Fruit fly (Drosophila melanogaster) whole organism, embryonic: ENCODE results near the gene CG12010.

Experiments
- Adf1 ChIP-seq: fragments of 200-800 bp; sonication (Bioruptor generic); IDR thresholded peaks from 2 replicates; pipeline ENCODE4 v1.3.6; 2022; ENCODE audit warnings: missing biosample characterization, missing genetic modification characterization
- CG11085 ChIP-seq: fragments of 200-800 bp; sonication (Bioruptor generic); IDR thresholded peaks from 2 replicates; pipeline ENCODE4 v1.3.6; 2022; ENCODE audit warnings: missing biosample characterization, missing genetic modification characterization
- CG11247 ChIP-seq: fragments of 200-800 bp; sonication (Bioruptor generic); IDR thresholded peaks from 2 replicates; pipeline ENCODE4 v1.3.6; 2022; ENCODE audit warnings: missing biosample characterization, missing genetic modification characterization
- CG11695 ChIP-seq: fragments of 200-800 bp; sonication (Bioruptor generic); IDR thresholded peaks from 3 replicates; pipeline ENCODE4 v1.3.6; 2022; ENCODE audit warnings: missing biosample characterization, missing genetic modification characterization
- CG12236 ChIP-seq: fragments of 200-800 bp; sonication (Bioruptor generic); optimal IDR thresholded peaks from 2 replicates; lab custom pipeline; 2016; ENCODE audit warnings: missing biosample characterization, missing genetic modification characterization
- CG12391 ChIP-seq: fragments of 200-800 bp; sonication (Bioruptor generic); optimal IDR thresholded peaks from 3 replicates; lab custom pipeline; 2018; ENCODE audit warnings: missing biosample characterization, mild to moderate bottlenecking, missing genetic modification characterization, moderate library complexity
- CG12659 ChIP-seq: fragments of 200-800 bp; sonication (Bioruptor generic); optimal IDR thresholded peaks from 3 replicates; lab custom pipeline; 2017; ENCODE audit warnings: mild to moderate bottlenecking, missing biosample characterization, missing genetic modification reagents, missing genetic modification characterization
- CG13424 ChIP-seq: fragments of 200-800 bp; sonication (Bioruptor generic); optimal IDR thresholded peaks from 2 replicates; lab custom pipeline; 2019; ENCODE audit warnings: missing biosample characterization, mild to moderate bottlenecking, missing genetic modification characterization, moderate library complexity
- CG15073 ChIP-seq: fragments of 200-800 bp; sonication (Bioruptor generic); optimal IDR thresholded peaks from 2 replicates; lab custom pipeline; 2016; ENCODE audit warnings: missing biosample characterization, missing genetic modification characterization
- CG17359 ChIP-seq: fragments of 200-800 bp; sonication (Bioruptor generic); optimal IDR thresholded peaks from 3 replicates; lab custom pipeline; 2018; ENCODE audit warnings: missing biosample characterization, mild to moderate bottlenecking, missing genetic modification characterization, moderate library complexity
- CG18599 ChIP-seq: fragments of 200-800 bp; sonication (Bioruptor generic); optimal IDR thresholded peaks from 3 replicates; lab custom pipeline; 2017; ENCODE audit warnings: missing biosample characterization, missing genetic modification characterization, mild to moderate bottlenecking, moderate library complexity, missing genetic modification reagents
- CG2712 ChIP-seq: fragments of 200-800 bp; optimal IDR thresholded peaks from 3 replicates; lab custom pipeline; 2019; ENCODE audit warnings: missing biosample characterization, mild to moderate bottlenecking, missing genetic modification characterization, moderate library complexity
- CG3995 ChIP-seq: fragments of 200-800 bp; sonication (Bioruptor generic); optimal IDR thresholded peaks from 3 replicates; lab custom pipeline; 2016; ENCODE audit warnings: missing biosample characterization, missing genetic modification characterization
- CG6813 ChIP-seq: fragments of 200-800 bp; sonication (Bioruptor generic); optimal IDR thresholded peaks from 2 replicates; lab custom pipeline; 2017; ENCODE audit warnings: missing biosample characterization, missing genetic modification characterization, mild to moderate bottlenecking, moderate library complexity, missing genetic modification reagents
- CG7271 ChIP-seq: fragments of 200-800 bp; sonication (Bioruptor generic); optimal IDR thresholded peaks from 2 replicates; lab custom pipeline; 2018; ENCODE audit warnings: missing biosample characterization, mild to moderate bottlenecking, missing genetic modification characterization, moderate library complexity
- CG7745 ChIP-seq: fragments of 200-800 bp; sonication (Bioruptor generic); optimal IDR thresholded peaks from 2 replicates; lab custom pipeline; 2018; ENCODE audit warnings: missing biosample characterization, mild to moderate bottlenecking, missing genetic modification characterization, moderate library complexity
- CG7987 ChIP-seq: fragments of 200-800 bp; sonication (Bioruptor generic); optimal IDR thresholded peaks from 2 replicates; lab custom pipeline; 2018; ENCODE audit warnings: missing biosample characterization, mild to moderate bottlenecking, missing genetic modification characterization, moderate library complexity
- CG8089 ChIP-seq: fragments of 200-800 bp; sonication (Bioruptor generic); optimal IDR thresholded peaks from 3 replicates; lab custom pipeline; 2016; ENCODE audit warnings: missing biosample characterization, missing genetic modification characterization
- D19A ChIP-seq: fragments of 200-800 bp; optimal IDR thresholded peaks from 3 replicates; lab custom pipeline; 2019; ENCODE audit warnings: missing biosample characterization, mild to moderate bottlenecking, missing genetic modification characterization, moderate library complexity
- Doc3 ChIP-seq: fragments of 200-800 bp; sonication (Bioruptor generic); IDR thresholded peaks from 3 replicates; pipeline ENCODE4 v1.3.6; 2022; ENCODE audit warnings: missing biosample characterization, missing genetic modification characterization; ENCODE audit not compliant: partially characterized antibody
- Fer3 ChIP-seq: fragments of 200-800 bp; sonication (Bioruptor generic); optimal IDR thresholded peaks from 2 replicates; lab custom pipeline; 2018; ENCODE audit warnings: missing biosample characterization, mild to moderate bottlenecking, missing genetic modification characterization, moderate library complexity
- Gug ChIP-seq: fragments of 200-800 bp; sonication (Bioruptor generic); IDR thresholded peaks from 4 replicates; pipeline ENCODE4 v1.3.6; 2022; ENCODE audit warnings: missing biosample characterization, missing genetic modification characterization
- HLH54F ChIP-seq: fragments of 200-800 bp; sonication (Bioruptor generic); optimal IDR thresholded peaks from 3 replicates; lab custom pipeline; 2016; ENCODE audit warnings: missing biosample characterization, missing genetic modification characterization
- Hmr ChIP-seq: fragments of 200-800 bp; sonication (Bioruptor generic); optimal IDR thresholded peaks from 3 replicates; lab custom pipeline; 2017; ENCODE audit warnings: mild to moderate bottlenecking, missing biosample characterization, missing genetic modification reagents, missing genetic modification characterization
- Hr51 ChIP-seq, 2 experiments: fragments of 200-800 bp; sonication (Bioruptor generic); optimal IDR thresholded peaks; 2 replicates in 1 of 2; 3 replicates in 1 of 2; lab custom pipeline; 2016 to 2018; ENCODE audit warnings: missing biosample characterization in 2 of 2, missing genetic modification characterization in 2 of 2, mild to moderate bottlenecking in 1 of 2, moderate library complexity in 1 of 2
- Lim3 ChIP-seq: fragments of 200-800 bp; sonication (Bioruptor generic); IDR thresholded peaks from 2 replicates; pipeline ENCODE4 v1.3.6; 2022; ENCODE audit warnings: missing biosample characterization, missing genetic modification characterization
- Mrtf ChIP-seq: fragments of 200-800 bp; sonication (Bioruptor generic); IDR thresholded peaks from 3 replicates; pipeline ENCODE4 v1.3.6; 2022; ENCODE audit warnings: missing biosample characterization, missing genetic modification characterization
- NC2β ChIP-seq: fragments of 200-800 bp; sonication (Bioruptor generic); optimal IDR thresholded peaks from 2 replicates; lab custom pipeline; 2016; ENCODE audit warnings: missing biosample characterization, missing genetic modification characterization
- NFAT ChIP-seq: fragments of 200-800 bp; sonication (Bioruptor generic); IDR thresholded peaks from 2 replicates; pipeline ENCODE4 v1.3.6; 2022; ENCODE audit warnings: missing biosample characterization, missing genetic modification characterization
- Nf-YC ChIP-seq: fragments of 200-800 bp; optimal IDR thresholded peaks from 3 replicates; lab custom pipeline; 2019; ENCODE audit warnings: missing biosample characterization, mild to moderate bottlenecking, missing genetic modification characterization, moderate library complexity
- NfI ChIP-seq: fragments of 200-800 bp; sonication (Bioruptor generic); optimal IDR thresholded peaks from 3 replicates; lab custom pipeline; 2018; ENCODE audit warnings: missing biosample characterization, mild to moderate bottlenecking, missing genetic modification characterization, moderate library complexity
- Six4 ChIP-seq: fragments of 200-800 bp; sonication (Bioruptor generic); optimal IDR thresholded peaks from 2 replicates; lab custom pipeline; 2016; ENCODE audit warnings: missing biosample characterization, missing genetic modification characterization
- Spps ChIP-seq: fragments of 200-800 bp; sonication (Bioruptor generic); optimal IDR thresholded peaks from 2 replicates; lab custom pipeline; 2018; ENCODE audit warnings: missing biosample characterization, mild to moderate bottlenecking, missing genetic modification characterization
- Sry-β ChIP-seq: fragments of 200-800 bp; sonication (Bioruptor generic); optimal IDR thresholded peaks from 2 replicates; lab custom pipeline; 2018; ENCODE audit warnings: missing biosample characterization, mild to moderate bottlenecking, missing genetic modification characterization, moderate library complexity
- abd-A ChIP-seq: fragments of 200-800 bp; sonication (Bioruptor generic); optimal IDR thresholded peaks from 3 replicates; lab custom pipeline; 2019; ENCODE audit warnings: missing biosample characterization, mild to moderate bottlenecking, missing genetic modification characterization, moderate library complexity
- aop ChIP-seq: fragments of 200-800 bp; sonication (Bioruptor generic); IDR thresholded peaks from 2 replicates; pipeline ENCODE4 v1.3.6; 2022; ENCODE audit warnings: missing biosample characterization, missing genetic modification characterization
- crp ChIP-seq, 2 experiments: fragments of 200-800 bp; sonication (Bioruptor generic); optimal IDR thresholded peaks; 2 replicates in 1 of 2; 3 replicates in 1 of 2; lab custom pipeline; 2017; ENCODE audit warnings: missing biosample characterization in 2 of 2, missing genetic modification characterization in 2 of 2, mild to moderate bottlenecking in 1 of 2, moderate library complexity in 1 of 2
- danr ChIP-seq: fragments of 200-800 bp; sonication (Bioruptor generic); IDR thresholded peaks from 2 replicates; pipeline ENCODE4 v1.3.6; 2022; ENCODE audit warnings: missing biosample characterization, missing genetic modification characterization
- disco-r ChIP-seq: fragments of 200-800 bp; sonication (Bioruptor generic); optimal IDR thresholded peaks from 2 replicates; lab custom pipeline; 2016; ENCODE audit warnings: missing biosample characterization, missing genetic modification characterization
- dmrt99B ChIP-seq: fragments of 200-800 bp; sonication (Bioruptor generic); optimal IDR thresholded peaks from 2 replicates; lab custom pipeline; 2018; ENCODE audit warnings: missing biosample characterization, mild to moderate bottlenecking, missing genetic modification characterization, moderate library complexity
- fru ChIP-seq: fragments of >200 bp; optimal IDR thresholded peaks from 2 replicates; lab custom pipeline; 2017
- gce ChIP-seq: fragments of 200-800 bp; sonication (Bioruptor generic); IDR thresholded peaks from 3 replicates; pipeline ENCODE4 v1.3.6; 2022; ENCODE audit warnings: missing biosample characterization, missing genetic modification characterization
- ken ChIP-seq: fragments of 200-800 bp; sonication (Bioruptor generic); IDR thresholded peaks from 3 replicates; pipeline ENCODE4 v1.3.6; 2022; ENCODE audit warnings: missing biosample characterization, missing genetic modification characterization
- knrl ChIP-seq: fragments of 200-800 bp; sonication (Bioruptor generic); IDR thresholded peaks from 3 replicates; pipeline ENCODE4 v1.3.6; 2022; ENCODE audit warnings: missing biosample characterization, missing genetic modification characterization; ENCODE audit not compliant: partially characterized antibody
- nerfin-1 ChIP-seq: fragments of 200-800 bp; sonication (Bioruptor generic); optimal IDR thresholded peaks from 3 replicates; lab custom pipeline; 2019; ENCODE audit warnings: missing biosample characterization, mild to moderate bottlenecking, missing genetic modification characterization, moderate library complexity
- peb ChIP-seq: fragments of 200-800 bp; sonication (Bioruptor generic); IDR thresholded peaks from 2 replicates; pipeline ENCODE4 v1.3.6; 2022; ENCODE audit warnings: missing biosample characterization, missing genetic modification characterization
- slp2 ChIP-seq: fragments of 200-800 bp; sonication (Bioruptor generic); optimal IDR thresholded peaks from 2 replicates; lab custom pipeline; 2016; ENCODE audit warnings: missing biosample characterization, missing genetic modification characterization
- stwl ChIP-seq: fragments of 200-800 bp; sonication (Bioruptor generic); optimal IDR thresholded peaks from 3 replicates; lab custom pipeline; 2018; ENCODE audit warnings: missing biosample characterization, mild to moderate bottlenecking, missing genetic modification characterization, moderate library complexity
- tio ChIP-seq: fragments of 200-800 bp; sonication (Bioruptor generic); optimal IDR thresholded peaks from 2 replicates; lab custom pipeline; 2017; ENCODE audit warnings: missing biosample characterization, missing genetic modification characterization, inconsistent platforms
- z ChIP-seq: fragments of 200-800 bp; sonication (Bioruptor generic); IDR thresholded peaks from 3 replicates; pipeline ENCODE4 v1.3.6; 2022; ENCODE audit warnings: missing biosample characterization, missing genetic modification characterization

Gene CG12010

DNA sequence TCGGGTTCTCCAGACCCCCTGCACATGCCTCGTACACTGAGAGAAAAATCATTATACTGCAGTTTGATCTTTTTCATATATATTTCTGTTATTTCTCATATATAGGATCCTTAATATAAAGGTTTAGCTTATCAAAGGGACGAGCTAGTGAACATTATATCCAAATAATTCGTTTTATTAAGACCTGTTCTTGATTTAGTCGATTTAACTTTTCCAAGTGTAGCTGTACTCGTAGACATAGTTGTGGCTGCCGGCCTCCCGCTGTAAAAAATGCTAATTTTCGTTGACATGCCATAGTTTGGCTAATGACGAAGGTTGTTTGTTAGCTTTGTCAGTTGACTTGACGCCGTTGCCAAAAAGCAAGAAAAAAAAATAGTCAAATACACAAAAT lies 8.4 kb downstream of the CG12010 start (continued):
- TF ChIP-seq Hmr (GFP tag; lab: Kevin White, UChicago) (peak; percentile 85), nerfin-1 (tag; lab: Kevin White, UChicago) (peak; percentile 74), CG12236 (GFP tag; lab: Kevin White, UChicago) (peak; percentile 70), z (peak; percentile 46; the same call in 1 of the 3 replicates), CG11085 (GFP tag; lab: Robert Waterston, UW) (peak; percentile 63), CG3995 (GFP tag; lab: Kevin White, UChicago) (peak; percentile 34), slp2 (GFP tag; lab: Kevin White, UChicago) (peak; percentile 61), aop (GFP tag; lab: Robert Waterston, UW) (no peak), CG15073 (GFP tag; lab: Kevin White, UChicago) (peak; percentile 30), Spps (tag; lab: Kevin White, UChicago) (peak; percentile 79), CG7987 (peak; percentile 62), tio (GFP tag; lab: Kevin White, UChicago) (peak; percentile 74), stwl (tag; lab: Kevin White, UChicago) (peak; percentile 34), Lim3 (GFP tag; lab: Robert Waterston, UW) (no peak), CG12659 (GFP tag; lab: Kevin White, UChicago) (peak; percentile 78), NC2β (GFP tag; lab: Kevin White, UChicago) (peak; percentile 74), CG13424 (tag; lab: Kevin White, UChicago) (peak; percentile 86), Doc3 (GFP tag; lab: Robert Waterston, UW) (no peak), CG8089 (peak; percentile 49), crp (GFP tag; optimal IDR thresholded peaks at IDR 0.05; lab: Kevin White, UChicago) (peak in 1 of 2 experiments; percentile 30), Fer3 (peak; percentile 88), CG12391 (tag; lab: Kevin White, UChicago) (peak; percentile 90), disco-r (peak; percentile 67), Six4 (peak; percentile 81), Sry-β (GFP tag; lab: Kevin White, UChicago) (peak; percentile 24), Adf1 (GFP tag; lab: Robert Waterston, UW) (peak; percentile 38), D19A (peak; percentile 84), fru (lab: Kevin White, UChicago) (no peak), peb (GFP tag; lab: Robert Waterston, UW) (peak; percentile 68), dmrt99B (peak; percentile 88), Mrtf (peak; percentile 68; the same call in 2 of the 3 replicates), Hr51 (GFP tag; optimal IDR thresholded peaks at IDR 0.05; lab: Kevin White, UChicago) (peak; percentile 71 to 87), CG2712 (tag; lab: Kevin White, UChicago) (peak; percentile 94), CG7745 (peak; percentile 41), CG7271 (peak; percentile 70), abd-A (no peak), Gug (peak; percentile 60; the same call in 3 of the 4 replicates), CG17359 (tag; lab: Kevin White, UChicago) (peak; percentile 87), danr (GFP tag; lab: Robert Waterston, UW) (peak; percentile 77), CG18599 (GFP tag; lab: Kevin White, UChicago) (peak; percentile 87), gce (GFP tag; lab: Robert Waterston, UW) (peak; percentile 74; the same call in 1 of the 3 replicates), CG11247 (GFP tag; lab: Robert Waterston, UW) (peak; percentile 78), HLH54F (GFP tag; lab: Kevin White, UChicago) (peak; percentile 77), ken (GFP tag; lab: Robert Waterston, UW) (peak; percentile 83), CG11695 (GFP tag; lab: Robert Waterston, UW) (peak; percentile 87), NfI (GFP tag; lab: Kevin White, UChicago) (peak; percentile 68), knrl (GFP tag; lab: Robert Waterston, UW) (no peak), NFAT (GFP tag; lab: Robert Waterston, UW) (peak; percentile 79), Nf-YC (peak; percentile 62), CG6813 (GFP tag; lab: Kevin White, UChicago) (peak; percentile 82)
